Worm (Caenorhabditis elegans): ENCODE results near the gene F28H7.7.

F28H7.7 gene

ce11 chrV:10715158-10716152, 38.5 kb downstream of the F28H7.7 start (continued):
- peak; percentile 99 for TF ChIP-seq nhr-85 (tag)
- TF ChIP-seq C34B4.2 (tag; optimal IDR thresholded peaks at IDR 0.05) = no peak
- peak; percentile 82 for TF ChIP-seq mef-2 (tag; optimal IDR thresholded peaks at IDR 0.05)
- peak; percentile 56 for TF ChIP-seq ceh-90 (tag; optimal IDR thresholded peaks at IDR 0.05)
- TF ChIP-seq unc-30 (tag; optimal IDR thresholded peaks at IDR 0.05) = no peak
- TF ChIP-seq pqm-1 (tag; optimal IDR thresholded peaks at IDR 0.05) = no peak
- TF ChIP-seq ceh-8 (GFP tag; optimal IDR thresholded peaks at IDR 0.05) = peak; percentile 93
- peak; percentile 43 for TF ChIP-seq ceh-63 (GFP tag; optimal IDR thresholded peaks at IDR 0.05)
- peak; percentile 48; the same call in 1 of the 2 replicates for TF ChIP-seq unc-98 (GFP tag; IDR thresholded peaks at IDR 0.05)
- TF ChIP-seq vab-15 (tag; optimal IDR thresholded peaks at IDR 0.05) = peak; percentile 97
- peak; percentile 67 for TF ChIP-seq nhr-237 (tag; optimal IDR thresholded peaks at IDR 0.05)
- TF ChIP-seq mep-1 (tag; optimal IDR thresholded peaks at IDR 0.05) = peak; percentile 83
- TF ChIP-seq sptf-1 (tag; optimal IDR thresholded peaks at IDR 0.05) = no peak
- TF ChIP-seq nhr-20 (tag; optimal IDR thresholded peaks at IDR 0.05) = peak; percentile 93
- TF ChIP-seq sox-4 (tag; optimal IDR thresholded peaks at IDR 0.05) = peak; percentile 81
- peak; percentile 94 for TF ChIP-seq nhr-47 (tag; optimal IDR thresholded peaks at IDR 0.05)
- peak in 1 of 6 experiments; percentile 80 for TF ChIP-seq elt-3 (tag; optimal IDR thresholded peaks at IDR 0.05)
- peak; percentile 46 to 62 (median 60) for TF ChIP-seq dpl-1 (GFP tag; optimal IDR thresholded peaks at IDR 0.05)
- TF ChIP-seq nhr-71 (tag; optimal IDR thresholded peaks at IDR 0.05) = peak; percentile 98
- TF ChIP-seq F16B12.6 (tag; optimal IDR thresholded peaks at IDR 0.05) = peak; percentile 21
- TF ChIP-seq aha-1 (tag; optimal IDR thresholded peaks at IDR 0.05) = peak; percentile 82
- TF ChIP-seq pag-3 (tag; optimal IDR thresholded peaks at IDR 0.05; ENCODE audit: borderline replicate concordance, insufficient read depth) = peak; percentile 88
- TF ChIP-seq efl-3 (GFP tag; optimal IDR thresholded peaks at IDR 0.05) = peak; percentile 1
- TF ChIP-seq unc-62 (GFP tag; optimal IDR thresholded peaks at IDR 0.05) = peak; percentile 30
- TF ChIP-seq nhr-12 (tag; optimal IDR thresholded peaks at IDR 0.05) = no peak
- peak; percentile 70 to 72 for TF ChIP-seq efl-1 (optimal IDR thresholded peaks at IDR 0.05)
- peak; percentile 34 to 93 for TF ChIP-seq efl-1 (GFP tag; optimal IDR thresholded peaks at IDR 0.05 in 1 of 2)
- TF ChIP-seq fos-1 (tag; optimal IDR thresholded peaks at IDR 0.05) = peak; percentile 44
- TF ChIP-seq zip-4 (GFP tag; optimal IDR thresholded peaks at IDR 0.05) = peak; percentile 89
- no peak for TF ChIP-seq hlh-4 (tag; optimal IDR thresholded peaks at IDR 0.05)
- TF ChIP-seq nhr-28 (tag; optimal IDR thresholded peaks at IDR 0.05) = no peak
- peak; percentile 96 for TF ChIP-seq nhr-19 (GFP tag; conservative IDR thresholded peaks at IDR 0.05)
- TF ChIP-seq zag-1 (tag; optimal IDR thresholded peaks at IDR 0.05) = no peak
- no peak for TF ChIP-seq C04F5.9 (tag; optimal IDR thresholded peaks at IDR 0.05)
- peak; percentile 89 to 90 for TF ChIP-seq lsy-2 (tag; optimal IDR thresholded peaks at IDR 0.05)

DNA sequence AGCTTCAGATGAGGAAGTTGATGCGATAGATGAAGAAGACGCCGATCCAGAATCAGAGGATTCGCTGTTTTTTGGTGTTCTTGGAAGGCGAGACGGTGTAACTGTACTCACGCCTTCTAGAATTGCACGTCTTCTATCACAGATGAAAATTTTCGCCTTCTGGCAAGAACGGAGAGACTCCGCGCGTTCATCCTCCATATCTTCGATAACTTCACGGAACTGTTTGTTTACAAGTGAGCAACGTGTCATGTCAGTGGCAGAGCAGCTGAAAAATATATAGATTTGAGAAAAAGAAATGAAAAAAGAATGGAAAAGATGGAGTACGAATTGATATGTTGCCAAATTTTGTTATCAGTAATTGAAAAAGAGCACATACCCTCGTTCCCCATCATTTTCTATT, 39.3 kb downstream of the F28H7.7 start:
- TF ChIP-seq unc-86 (tag; optimal IDR thresholded peaks at IDR 0.05) (no peak), lin-35 (GFP tag; optimal IDR thresholded peaks at IDR 0.05) (peak in 1 of 2 experiments; percentile 2), efl-1 (optimal IDR thresholded peaks at IDR 0.05) (no peak), efl-1 (GFP tag; optimal IDR thresholded peaks at IDR 0.05 in 1 of 2) (peak in 1 of 2 experiments; percentile 87), nhr-237 (tag; optimal IDR thresholded peaks at IDR 0.05) (no peak)

- TF ChIP-seq efl-1 (optimal IDR thresholded peaks at IDR 0.05) = no peak
- peak in 1 of 2 experiments; percentile 90 for TF ChIP-seq efl-1 (GFP tag; optimal IDR thresholded peaks at IDR 0.05 in 1 of 2)
- TF ChIP-seq hpl-2 (GFP tag; optimal IDR thresholded peaks at IDR 0.05) = no peak
- TF ChIP-seq aly-2 (tag; optimal IDR thresholded peaks at IDR 0.05) = peak; percentile 80
- TF ChIP-seq ceh-88 (GFP tag; IDR thresholded peaks at IDR 0.05) = no peak
- no peak for TF ChIP-seq swsn-7 (tag; optimal IDR thresholded peaks at IDR 0.05)
- no peak for TF ChIP-seq ets-5 (GFP tag; IDR thresholded peaks at IDR 0.05)
- no peak for TF ChIP-seq jun-1 (tag; optimal IDR thresholded peaks at IDR 0.05)
- TF ChIP-seq mdl-1 (tag; optimal IDR thresholded peaks at IDR 0.05) = no peak
- no peak for TF ChIP-seq lin-35 (GFP tag; optimal IDR thresholded peaks at IDR 0.05)
- TF ChIP-seq snpc-4 (tag; optimal IDR thresholded peaks at IDR 0.05) = no peak
- TF ChIP-seq pag-3 (tag; optimal IDR thresholded peaks at IDR 0.05; ENCODE audit: borderline replicate concordance, insufficient read depth) = no peak
- no peak for TF ChIP-seq nhr-77 (tag; optimal IDR thresholded peaks at IDR 0.05)
- TF ChIP-seq pax-3 (tag; optimal IDR thresholded peaks at IDR 0.05) = no peak
- no peak for TF ChIP-seq F16B12.6 (tag; optimal IDR thresholded peaks at IDR 0.05)
- TF ChIP-seq zip-4 (GFP tag; optimal IDR thresholded peaks at IDR 0.05) = no peak
These were observed 40.2 kb downstream of the F28H7.7 start for ce11 chrV:10713704-10714239.

Measured in whole organism, L1 larva.